Worm (Caenorhabditis elegans) whole organism, mixed stage, embryonic: Measurements from ENCODE around the gene ZK1236.5.

Source experiments
- ceh-83 ChIP-seq: fragments of 200-800 bp; sonication (Bioruptor generic); optimal IDR thresholded peaks from 2 replicates; lab custom pipeline; 2018; ENCODE audit warnings: mild to moderate bottlenecking, missing genetic modification characterization, missing compliant biosample characterization
- drap-1 ChIP-seq: fragments of 200-800 bp; sonication (Bioruptor generic); optimal IDR thresholded peaks from 3 replicates; lab custom pipeline; 2018; ENCODE audit warnings: mild to moderate bottlenecking, missing genetic modification characterization, missing compliant biosample characterization
- lin-13 ChIP-seq: fragments of 150-350 bp; optimal IDR thresholded peaks from 2 replicates; lab custom pipeline; 2014; ENCODE audit warnings: missing biosample characterization, missing genetic modification characterization
- lin-32 ChIP-seq: fragments of 200-800 bp; sonication (Bioruptor generic); optimal IDR thresholded peaks from 2 replicates; lab custom pipeline; 2018; ENCODE audit warnings: mild to moderate bottlenecking, missing genetic modification characterization, missing compliant biosample characterization
- mep-1 ChIP-seq: fragments of 150-350 bp; optimal IDR thresholded peaks from 2 replicates; lab custom pipeline; 2017; ENCODE audit warnings: missing biosample characterization, missing genetic modification reagents, missing genetic modification characterization, inconsistent platforms
- nhr-2 ChIP-seq: fragments of 150-350 bp; optimal IDR thresholded peaks from 2 replicates; lab custom pipeline; 2014; ENCODE audit warnings: missing biosample characterization, missing genetic modification characterization
- nhr-76 ChIP-seq: sonication (generic microtip); optimal IDR thresholded peaks from 2 replicates; lab custom pipeline; 2017; ENCODE audit warnings: missing biosample characterization, missing genetic modification characterization
- sptf-1 ChIP-seq: sonication (generic microtip); optimal IDR thresholded peaks from 2 replicates; lab custom pipeline; 2017; ENCODE audit warnings: mild to moderate bottlenecking, missing genetic modification characterization, moderate library complexity, missing compliant biosample characterization
- unc-39 ChIP-seq: fragments of 150-350 bp; optimal IDR thresholded peaks from 2 replicates; lab custom pipeline; 2014; ENCODE audit warnings: missing biosample characterization, missing genetic modification characterization
- unc-62 ChIP-seq: fragments of 150-350 bp; optimal IDR thresholded peaks from 2 replicates; lab custom pipeline; 2014; ENCODE audit warnings: missing biosample characterization, missing genetic modification reagents, missing genetic modification characterization
- zip-8 ChIP-seq: fragments of 150-350 bp; optimal IDR thresholded peaks from 2 replicates; lab custom pipeline; 2014; ENCODE audit warnings: missing biosample characterization, missing genetic modification characterization

ce11 chrIII:8409166-8409565, 22.8 kb downstream of the ZK1236.5 start, which contains the start of gene ZK353.9:
- TF ChIP-seq drap-1 (no peak), nhr-76 (tag; lab: Kevin White, UChicago) (no peak), ceh-83 (GFP tag; lab: Kevin White, UChicago) (no peak), zip-8 (no peak), lin-32 (GFP tag; lab: Kevin White, UChicago) (no peak), unc-39 (no peak), unc-62 (no peak), sptf-1 (tag; lab: Kevin White, UChicago) (no peak), mep-1 (tag; lab: Kevin White, UChicago) (no peak), lin-13 (tag; lab: Kevin White, UChicago) (no peak), nhr-2 (no peak)
